Fruit fly (Drosophila melanogaster) whole organism: ENCODE measurements around the gene timeout.

Source experiments
- CG8478 ChIP-seq: fragments of >200 bp; optimal IDR thresholded peaks from 2 replicates; lab custom pipeline; 2018; ENCODE audit warnings: inconsistent platforms
- Dll ChIP-seq: fragments of >200 bp; optimal IDR thresholded peaks from 2 replicates; lab custom pipeline; 2017
- EcR ChIP-seq, 2 experiments: fragments of >200 bp; optimal IDR thresholded peaks; 2 replicates each; lab custom pipeline; 2017; ENCODE audit warnings: missing biosample characterization in 2 of 2, missing genetic modification characterization in 2 of 2, missing genetic modification reagents in 2 of 2
- pan ChIP-seq: fragments of >200 bp; optimal IDR thresholded peaks from 2 replicates; lab custom pipeline; 2017
- psq ChIP-seq: fragments of >200 bp; optimal IDR thresholded peaks from 2 replicates; lab custom pipeline; 2017
- usp ChIP-seq: fragments of >200 bp; optimal IDR thresholded peaks from 2 replicates; lab custom pipeline; 2017; ENCODE audit warnings: missing biosample characterization, missing genetic modification characterization, mixed read lengths

Gene timeout

dm6 chr3R:13088942-13089341 lies 491 bp downstream of the timeout start, which contains the start of gene CG34308:
Gene CG34308 (plus strand): TSS chr3R:13089242.
- no peak for TF ChIP-seq CG8478 (lab: Kevin White, UChicago)
- TF ChIP-seq psq (lab: Kevin White, UChicago), result no peak
- no peak for TF ChIP-seq usp
- TF ChIP-seq Dll (lab: Kevin White, UChicago), result no peak
- no peak for TF ChIP-seq EcR (GFP tag; optimal IDR thresholded peaks at IDR 0.05; lab: Kevin White, UChicago)
- no peak for TF ChIP-seq pan (lab: Kevin White, UChicago)

dm6 chr3R:13091666-13092065 lies 3.2 kb downstream of the timeout start:
- no peak for TF ChIP-seq psq (lab: Kevin White, UChicago)
- no peak for TF ChIP-seq CG8478 (lab: Kevin White, UChicago)
- no peak for TF ChIP-seq pan (lab: Kevin White, UChicago)
- TF ChIP-seq usp, result no peak
- TF ChIP-seq Dll (lab: Kevin White, UChicago), result no peak
- TF ChIP-seq EcR (GFP tag; optimal IDR thresholded peaks at IDR 0.05; lab: Kevin White, UChicago), result no peak

dm6 chr3R:13117711-13118110 lies 29.3 kb downstream of the timeout start:
- TF ChIP-seq psq (lab: Kevin White, UChicago) (no peak), pan (lab: Kevin White, UChicago) (no peak), usp (no peak), Dll (lab: Kevin White, UChicago) (no peak), EcR (GFP tag; optimal IDR thresholded peaks at IDR 0.05; lab: Kevin White, UChicago) (no peak)

- TF ChIP-seq pan (lab: Kevin White, UChicago), result no peak
- no peak for TF ChIP-seq psq (lab: Kevin White, UChicago)
- no peak for TF ChIP-seq Dll (lab: Kevin White, UChicago)
- no peak for TF ChIP-seq usp
- no peak for TF ChIP-seq EcR (GFP tag; optimal IDR thresholded peaks at IDR 0.05; lab: Kevin White, UChicago)
- no peak for TF ChIP-seq CG8478 (lab: Kevin White, UChicago)
These were observed 40.5 kb downstream of the timeout start for dm6 chr3R:13128932-13129331.

- TF ChIP-seq Dll (lab: Kevin White, UChicago) (no peak), EcR (GFP tag; optimal IDR thresholded peaks at IDR 0.05; lab: Kevin White, UChicago) (no peak), CG8478 (lab: Kevin White, UChicago) (no peak)
These were observed 49.7 kb downstream of the timeout start for dm6 chr3R:13138120-13138519.

dm6 chr3R:13155587-13155986 lies 67.1 kb downstream of the timeout start, which contains the start of gene 2mit:
Gene 2mit (minus strand): TSS chr3R:13155687.
- TF ChIP-seq usp (no peak), CG8478 (lab: Kevin White, UChicago) (no peak), pan (lab: Kevin White, UChicago) (no peak), Dll (lab: Kevin White, UChicago) (no peak), EcR (GFP tag; optimal IDR thresholded peaks at IDR 0.05; lab: Kevin White, UChicago) (no peak), psq (lab: Kevin White, UChicago) (no peak)

dm6 chr3R:13181004-13181403 lies 92.6 kb downstream of the timeout start, which contains the start of gene CG8138:
Gene CG8138 (plus strand): TSS chr3R:13181304.
- no peak for TF ChIP-seq usp
- TF ChIP-seq pan (lab: Kevin White, UChicago), result no peak
- no peak for TF ChIP-seq psq (lab: Kevin White, UChicago)
- no peak for TF ChIP-seq EcR (GFP tag; optimal IDR thresholded peaks at IDR 0.05; lab: Kevin White, UChicago)

dm6 chr3R:13186396-13186795 lies 97.9 kb downstream of the timeout start, which contains the start of gene CG8508:
Gene CG8508 (minus strand): TSS chr3R:13186496.
- TF ChIP-seq usp (no peak), CG8478 (lab: Kevin White, UChicago) (no peak), psq (lab: Kevin White, UChicago) (no peak), EcR (GFP tag; optimal IDR thresholded peaks at IDR 0.05; lab: Kevin White, UChicago) (no peak), Dll (lab: Kevin White, UChicago) (no peak), pan (lab: Kevin White, UChicago) (no peak)

dm6 chr3R:13188219-13188618 lies 99.8 kb downstream of the timeout start, which contains the start of gene CG14380:
Gene CG14380 (plus strand): TSS chr3R:13188519.
- TF ChIP-seq psq (lab: Kevin White, UChicago) (no peak), CG8478 (lab: Kevin White, UChicago) (no peak), Dll (lab: Kevin White, UChicago) (no peak), pan (lab: Kevin White, UChicago) (no peak), usp (no peak), EcR (GFP tag; optimal IDR thresholded peaks at IDR 0.05; lab: Kevin White, UChicago) (no peak)

dm6 chr3R:13191299-13191698 lies 102.8 kb downstream of the timeout start, which contains the start of gene CG8141:
Gene CG8141 (plus strand): TSS chr3R:13191599.
- TF ChIP-seq Dll (lab: Kevin White, UChicago), result no peak
- TF ChIP-seq psq (lab: Kevin White, UChicago), result no peak
- no peak for TF ChIP-seq usp
- no peak for TF ChIP-seq CG8478 (lab: Kevin White, UChicago)
- no peak for TF ChIP-seq EcR (GFP tag; optimal IDR thresholded peaks at IDR 0.05; lab: Kevin White, UChicago)
- no peak for TF ChIP-seq pan (lab: Kevin White, UChicago)

dm6 chr3R:13200402-13200801 lies 112.0 kb downstream of the timeout start:
- TF ChIP-seq pan (lab: Kevin White, UChicago), result no peak
- TF ChIP-seq EcR (GFP tag; optimal IDR thresholded peaks at IDR 0.05; lab: Kevin White, UChicago), result no peak
- TF ChIP-seq CG8478 (lab: Kevin White, UChicago), result no peak
- TF ChIP-seq psq (lab: Kevin White, UChicago), result no peak
- TF ChIP-seq usp, result no peak
- no peak for TF ChIP-seq Dll (lab: Kevin White, UChicago)

- no peak for TF ChIP-seq Dll (lab: Kevin White, UChicago)
- TF ChIP-seq EcR (GFP tag; optimal IDR thresholded peaks at IDR 0.05; lab: Kevin White, UChicago), result no peak
- no peak for TF ChIP-seq psq (lab: Kevin White, UChicago)
- no peak for TF ChIP-seq usp
- no peak for TF ChIP-seq pan (lab: Kevin White, UChicago)
- TF ChIP-seq CG8478 (lab: Kevin White, UChicago), result no peak
These were observed 120.0 kb downstream of the timeout start for dm6 chr3R:13208451-13208850.
